Fruit fly (Drosophila melanogaster) whole organism, embryonic: ENCODE results near the gene CG34398.
A peak's percentile ranks its signal among the peaks of the same experiment; 100 is the strongest.

Source experiments
- Bteb2 ChIP-seq: fragments of 200-800 bp; sonication (Bioruptor generic); optimal IDR thresholded peaks from 2 replicates; lab custom pipeline; 2016; ENCODE audit warnings: missing biosample characterization, missing genetic modification characterization
- CG11247 ChIP-seq: fragments of 200-800 bp; sonication (Bioruptor generic); IDR thresholded peaks from 2 replicates; pipeline ENCODE4 v1.3.6; 2022; ENCODE audit warnings: missing biosample characterization, missing genetic modification characterization
- CG11456 ChIP-seq: fragments of 200-800 bp; sonication (Bioruptor generic); IDR thresholded peaks from 3 replicates; pipeline ENCODE4 v1.3.6; 2022; ENCODE audit warnings: missing biosample characterization, missing genetic modification characterization
- CG12299 ChIP-seq: fragments of 200-800 bp; sonication (Bioruptor generic); optimal IDR thresholded peaks from 2 replicates; lab custom pipeline; 2018; ENCODE audit warnings: missing biosample characterization, mild to moderate bottlenecking, missing genetic modification characterization
- CG12391 ChIP-seq: fragments of 200-800 bp; sonication (Bioruptor generic); optimal IDR thresholded peaks from 3 replicates; lab custom pipeline; 2018; ENCODE audit warnings: missing biosample characterization, mild to moderate bottlenecking, missing genetic modification characterization, moderate library complexity
- CG14860 ChIP-seq: fragments of 200-800 bp; sonication (Bioruptor generic); IDR thresholded peaks from 3 replicates; pipeline ENCODE4 v1.3.6; 2022; ENCODE audit warnings: missing biosample characterization, missing genetic modification characterization; ENCODE audit not compliant: partially characterized antibody
- CG15011 ChIP-seq: fragments of 200-800 bp; sonication (Bioruptor generic); optimal IDR thresholded peaks from 3 replicates; lab custom pipeline; 2018; ENCODE audit warnings: missing biosample characterization, mild to moderate bottlenecking, missing genetic modification characterization
- CG15269 ChIP-seq: fragments of 200-800 bp; sonication (Bioruptor generic); optimal IDR thresholded peaks from 2 replicates; lab custom pipeline; 2018; ENCODE audit warnings: missing biosample characterization, mild to moderate bottlenecking, missing genetic modification characterization, moderate library complexity
- CG17328 ChIP-seq: fragments of 200-800 bp; sonication (Bioruptor generic); IDR thresholded peaks from 2 replicates; pipeline ENCODE4 v1.3.6; 2022; ENCODE audit warnings: missing biosample characterization, missing genetic modification characterization
- CG18599 ChIP-seq: fragments of 200-800 bp; sonication (Bioruptor generic); optimal IDR thresholded peaks from 3 replicates; lab custom pipeline; 2017; ENCODE audit warnings: missing biosample characterization, missing genetic modification characterization, mild to moderate bottlenecking, moderate library complexity, missing genetic modification reagents
- CG2678 ChIP-seq: fragments of 200-800 bp; sonication (Bioruptor generic); optimal IDR thresholded peaks from 3 replicates; lab custom pipeline; 2019; ENCODE audit warnings: missing biosample characterization, mild to moderate bottlenecking, missing genetic modification characterization, moderate library complexity
- CG2875 ChIP-seq: fragments of 200-800 bp; sonication (Bioruptor generic); optimal IDR thresholded peaks from 2 replicates; lab custom pipeline; 2017; ENCODE audit warnings: missing biosample characterization, mild to moderate bottlenecking, missing genetic modification characterization, missing genetic modification reagents
- CG33557 ChIP-seq: fragments of 200-800 bp; sonication (Bioruptor generic); optimal IDR thresholded peaks from 2 replicates; lab custom pipeline; 2019; ENCODE audit warnings: missing biosample characterization, mild to moderate bottlenecking, missing genetic modification characterization, moderate library complexity
- CG4404 ChIP-seq: fragments of 200-800 bp; sonication (Bioruptor generic); IDR thresholded peaks from 2 replicates; pipeline ENCODE4 v1.3.6; 2022; ENCODE audit warnings: missing biosample characterization, missing genetic modification characterization
- CG6689 ChIP-seq: fragments of 200-800 bp; sonication (Bioruptor generic); IDR thresholded peaks from 2 replicates; pipeline ENCODE4 v1.3.6; 2022; ENCODE audit warnings: missing biosample characterization, missing genetic modification characterization
- CG6791 ChIP-seq: fragments of 200-800 bp; sonication (Bioruptor generic); IDR thresholded peaks from 3 replicates; pipeline ENCODE4 v1.3.6; 2022; ENCODE audit warnings: missing biosample characterization, missing genetic modification characterization; ENCODE audit not compliant: partially characterized antibody
- CG7839 ChIP-seq: fragments of 200-800 bp; sonication (Bioruptor generic); optimal IDR thresholded peaks from 3 replicates; lab custom pipeline; 2018; ENCODE audit warnings: missing biosample characterization, mild to moderate bottlenecking, missing genetic modification characterization, moderate library complexity
- CG8290 ChIP-seq, 3 experiments: fragments of 200-800 bp; sonication (Bioruptor generic); optimal IDR thresholded peaks; 2 replicates each; lab custom pipeline; 2016 to 2019; ENCODE audit warnings: missing biosample characterization in 3 of 3, missing genetic modification characterization in 3 of 3, mild to moderate bottlenecking in 2 of 3, moderate library complexity in 1 of 3
- CTCF ChIP-seq: fragments of 200-800 bp; sonication (Bioruptor generic); optimal IDR thresholded peaks from 2 replicates; lab custom pipeline; 2017; ENCODE audit warnings: missing biosample characterization, mild to moderate bottlenecking, missing genetic modification characterization, moderate library complexity
- D ChIP-seq, 2 experiments: fragments of 200-800 bp in 1 of 2; fragments of >200 bp in 1 of 2; sonication (Bioruptor generic) in 1 of 2; optimal IDR thresholded peaks; 2 replicates in 1 of 2; 3 replicates in 1 of 2; lab custom pipeline; 2017; ENCODE audit warnings: mild to moderate bottlenecking in 1 of 2, missing biosample characterization in 1 of 2, missing genetic modification characterization in 1 of 2, missing genetic modification reagents in 1 of 2
- Drgx ChIP-seq: fragments of 200-800 bp; sonication (Bioruptor generic); IDR thresholded peaks from 2 replicates; pipeline ENCODE4 v1.3.6; 2022; ENCODE audit warnings: missing biosample characterization, missing genetic modification characterization
- E2f1 ChIP-seq: fragments of 200-800 bp; sonication (Bioruptor generic); IDR thresholded peaks from 2 replicates; pipeline ENCODE4 v1.3.6; 2022; ENCODE audit warnings: missing biosample characterization, missing genetic modification characterization
- Hr39 ChIP-seq: fragments of >200 bp; optimal IDR thresholded peaks from 2 replicates; lab custom pipeline; 2017
- Sin3A ChIP-seq: fragments of >200 bp; optimal IDR thresholded peaks from 2 replicates; lab custom pipeline; 2018
- Sox100B ChIP-seq: fragments of 200-800 bp; sonication (Bioruptor generic); optimal IDR thresholded peaks from 3 replicates; lab custom pipeline; 2018; ENCODE audit warnings: missing biosample characterization, mild to moderate bottlenecking, missing genetic modification characterization
- ash1 ChIP-seq: fragments of 200-800 bp; sonication (Bioruptor generic); optimal IDR thresholded peaks from 2 replicates; lab custom pipeline; 2018; ENCODE audit warnings: missing biosample characterization, mild to moderate bottlenecking, missing genetic modification characterization
- az2 ChIP-seq: fragments of 200-800 bp; sonication (Bioruptor generic); optimal IDR thresholded peaks from 3 replicates; lab custom pipeline; 2016; ENCODE audit warnings: missing biosample characterization, missing genetic modification characterization
- bbx ChIP-seq: fragments of 200-800 bp; sonication (Bioruptor generic); IDR thresholded peaks from 2 replicates; pipeline ENCODE4 v1.3.6; 2022; ENCODE audit warnings: missing biosample characterization, missing genetic modification characterization; ENCODE audit not compliant: partially characterized antibody
- cas ChIP-seq: fragments of 200-800 bp; sonication (Bioruptor generic); IDR thresholded peaks from 2 replicates; pipeline ENCODE4 v1.3.6; 2022; ENCODE audit warnings: missing biosample characterization, missing genetic modification characterization
- cato ChIP-seq: fragments of 200-800 bp; sonication (Bioruptor generic); optimal IDR thresholded peaks from 2 replicates; lab custom pipeline; 2016; ENCODE audit warnings: missing biosample characterization, missing genetic modification characterization, borderline replicate concordance
- chinmo ChIP-seq: fragments of 200-800 bp; sonication (Bioruptor generic); IDR thresholded peaks from 4 replicates; pipeline ENCODE4 v1.3.6; 2022; ENCODE audit warnings: missing biosample characterization, missing genetic modification characterization; ENCODE audit not compliant: partially characterized antibody
- corto ChIP-seq: fragments of 200-800 bp; sonication (Bioruptor generic); optimal IDR thresholded peaks from 2 replicates; lab custom pipeline; 2016; ENCODE audit warnings: missing biosample characterization, mild to moderate bottlenecking, missing genetic modification characterization, moderate library complexity
- dati ChIP-seq: fragments of 200-800 bp; sonication (Bioruptor generic); IDR thresholded peaks from 2 replicates; pipeline ENCODE4 v1.3.6; 2022; ENCODE audit warnings: missing biosample characterization, missing genetic modification characterization
- dysf ChIP-seq: fragments of 200-800 bp; sonication (Bioruptor generic); IDR thresholded peaks from 3 replicates; pipeline ENCODE4 v1.3.6; 2022; ENCODE audit warnings: missing biosample characterization, missing genetic modification characterization
- gcm ChIP-seq: fragments of 200-800 bp; sonication (Bioruptor generic); optimal IDR thresholded peaks from 2 replicates; lab custom pipeline; 2019; ENCODE audit warnings: missing biosample characterization, mild to moderate bottlenecking, missing genetic modification characterization, moderate library complexity
- grn ChIP-seq: fragments of 200-800 bp; sonication (Bioruptor generic); optimal IDR thresholded peaks from 3 replicates; lab custom pipeline; 2017; ENCODE audit warnings: missing biosample characterization, missing genetic modification characterization
- gsb-n ChIP-seq: fragments of 200-800 bp; sonication (Bioruptor generic); optimal IDR thresholded peaks from 3 replicates; lab custom pipeline; 2018; ENCODE audit warnings: missing biosample characterization, mild to moderate bottlenecking, missing genetic modification characterization
- maf-S ChIP-seq: fragments of 200-800 bp; sonication (Bioruptor generic); optimal IDR thresholded peaks from 2 replicates; lab custom pipeline; 2016; ENCODE audit warnings: missing biosample characterization, missing genetic modification characterization
- nerfin-1 ChIP-seq: fragments of 200-800 bp; sonication (Bioruptor generic); optimal IDR thresholded peaks from 3 replicates; lab custom pipeline; 2019; ENCODE audit warnings: missing biosample characterization, mild to moderate bottlenecking, missing genetic modification characterization, moderate library complexity
- pho ChIP-seq: fragments of 200-800 bp; sonication (Bioruptor generic); optimal IDR thresholded peaks from 2 replicates; lab custom pipeline; 2016; ENCODE audit warnings: missing biosample characterization, missing genetic modification characterization
- phol ChIP-seq: fragments of 200-800 bp; sonication (Bioruptor generic); optimal IDR thresholded peaks from 3 replicates; lab custom pipeline; 2018; ENCODE audit warnings: missing biosample characterization, mild to moderate bottlenecking, missing genetic modification characterization, moderate library complexity
- pnt ChIP-seq: fragments of 200-800 bp; sonication (Bioruptor generic); optimal IDR thresholded peaks from 3 replicates; lab custom pipeline; 2016; ENCODE audit warnings: missing biosample characterization, missing genetic modification characterization
- repo ChIP-seq: fragments of 200-800 bp; sonication (Bioruptor generic); optimal IDR thresholded peaks from 2 replicates; lab custom pipeline; 2016; ENCODE audit warnings: missing biosample characterization, missing genetic modification characterization
- ssp ChIP-seq: fragments of 200-800 bp; sonication (Bioruptor generic); IDR thresholded peaks from 2 replicates; pipeline ENCODE4 v1.3.6; 2022; ENCODE audit warnings: missing biosample characterization, missing genetic modification characterization
- stc ChIP-seq: fragments of 200-800 bp; sonication (Bioruptor generic); IDR thresholded peaks from 2 replicates; pipeline ENCODE4 v1.3.6; 2022; ENCODE audit warnings: missing biosample characterization, missing genetic modification characterization
- tna ChIP-seq: fragments of 200-800 bp; sonication (Bioruptor generic); IDR thresholded peaks from 2 replicates; pipeline ENCODE4 v1.3.6; 2022; ENCODE audit warnings: missing biosample characterization, missing genetic modification characterization; ENCODE audit not compliant: partially characterized antibody
- tx ChIP-seq: fragments of 200-800 bp; sonication (Bioruptor generic); optimal IDR thresholded peaks from 2 replicates; lab custom pipeline; 2016; ENCODE audit warnings: missing biosample characterization, missing genetic modification characterization
- vnd ChIP-seq: fragments of 200-800 bp; sonication (Bioruptor generic); IDR thresholded peaks from 3 replicates; pipeline ENCODE4 v1.3.6; 2022; ENCODE audit warnings: missing biosample characterization, missing genetic modification characterization; ENCODE audit not compliant: partially characterized antibody
- yki ChIP-seq: fragments of >200 bp; optimal IDR thresholded peaks from 3 replicates; lab custom pipeline; 2018
- zfh1 ChIP-seq: fragments of 200-800 bp; sonication (Bioruptor generic); IDR thresholded peaks from 3 replicates; pipeline ENCODE4 v1.3.6; 2022; ENCODE audit warnings: missing biosample characterization, missing genetic modification characterization

Gene CG34398

dm6 chr2L:8949919-8950722 lies 51.5 kb downstream of the CG34398 start (continued):
- no peak for TF ChIP-seq dati (GFP tag; lab: Robert Waterston, UW)
- 0 out of 2 replicates have a peak, but pooled peaks have one; percentile 16 for TF ChIP-seq stc (GFP tag; lab: Robert Waterston, UW)
- TF ChIP-seq tna (GFP tag; lab: Robert Waterston, UW) = no peak
- TF ChIP-seq pho (GFP tag; lab: Kevin White, UChicago) = no peak
- no peak for TF ChIP-seq CG15011 (GFP tag; lab: Kevin White, UChicago)
- no peak for TF ChIP-seq CG4404 (GFP tag; lab: Robert Waterston, UW)
- no peak for TF ChIP-seq corto (GFP tag; lab: Kevin White, UChicago)
- TF ChIP-seq CG33557 (GFP tag; lab: Kevin White, UChicago) = no peak
- no peak for TF ChIP-seq CG2875
- no peak for TF ChIP-seq maf-S (GFP tag; lab: Kevin White, UChicago)
- TF ChIP-seq chinmo (GFP tag; lab: Robert Waterston, UW) = 0 out of 4 replicates have a peak, but pooled peaks have one; percentile 15
- TF ChIP-seq D (optimal IDR thresholded peaks at IDR 0.05; lab: Kevin White, UChicago) = no peak
- TF ChIP-seq D (GFP tag; optimal IDR thresholded peaks at IDR 0.05; lab: Kevin White, UChicago) = peak; percentile 30
- peak; percentile 16 for TF ChIP-seq CG2678 (tag; lab: Kevin White, UChicago)
- TF ChIP-seq Bteb2 = no peak
- peak; percentile 70 for TF ChIP-seq gsb-n (tag; lab: Kevin White, UChicago)
- no peak for TF ChIP-seq cas (GFP tag; lab: Robert Waterston, UW)
- no peak for TF ChIP-seq tx (GFP tag; lab: Kevin White, UChicago)
- TF ChIP-seq Sox100B (GFP tag; lab: Kevin White, UChicago) = no peak
- TF ChIP-seq CG18599 (GFP tag; lab: Kevin White, UChicago) = no peak
- no peak for TF ChIP-seq CG14860 (GFP tag; lab: Robert Waterston, UW)
- peak; percentile 13 for TF ChIP-seq phol (tag; lab: Kevin White, UChicago)
- no peak for TF ChIP-seq CG7839 (tag; lab: Kevin White, UChicago)
- peak; percentile 50 for TF ChIP-seq nerfin-1
- TF ChIP-seq CTCF (GFP tag; lab: Kevin White, UChicago) = no peak
- no peak for TF ChIP-seq CG6689
- TF ChIP-seq grn (GFP tag; lab: Kevin White, UChicago) = no peak
- no peak for TF ChIP-seq vnd (GFP tag; lab: Robert Waterston, UW)
- TF ChIP-seq az2 (GFP tag; lab: Kevin White, UChicago) = no peak
- TF ChIP-seq ssp (GFP tag; lab: Robert Waterston, UW) = no peak
- TF ChIP-seq cato = no peak
- peak; percentile 21; the same call in 1 of the 2 replicates for TF ChIP-seq Drgx (GFP tag; lab: Robert Waterston, UW)
- no peak for TF ChIP-seq pnt
- no peak for TF ChIP-seq CG12299
- TF ChIP-seq repo (GFP tag; lab: Kevin White, UChicago) = no peak
- TF ChIP-seq zfh1 = no peak
- no peak for TF ChIP-seq bbx (GFP tag; lab: Robert Waterston, UW)
- TF ChIP-seq yki (lab: Kevin White, UChicago) = peak; percentile 54
- TF ChIP-seq Hr39 (lab: Kevin White, UChicago) = no peak
- TF ChIP-seq E2f1 (GFP tag; lab: Robert Waterston, UW) = no peak
- no peak for TF ChIP-seq CG6791 (GFP tag; lab: Robert Waterston, UW)
- no peak for TF ChIP-seq CG15269
- no peak for TF ChIP-seq ash1 (GFP tag; lab: Kevin White, UChicago)
- peak; percentile 17 for TF ChIP-seq gcm (GFP tag; lab: Kevin White, UChicago)
- no peak for TF ChIP-seq CG8290 (GFP tag; optimal IDR thresholded peaks at IDR 0.05; lab: Kevin White, UChicago)
- no peak for TF ChIP-seq CG8290 (tag; optimal IDR thresholded peaks at IDR 0.05; lab: Kevin White, UChicago)
- no peak for TF ChIP-seq CG11247 (GFP tag; lab: Robert Waterston, UW)
- no peak for TF ChIP-seq CG11456 (GFP tag; lab: Robert Waterston, UW)
- TF ChIP-seq CG17328 (GFP tag; lab: Robert Waterston, UW) = no peak
- peak; percentile 12 for TF ChIP-seq CG12391 (tag; lab: Kevin White, UChicago)
- no peak for TF ChIP-seq Sin3A (lab: Kevin White, UChicago)
- no peak for TF ChIP-seq dysf (GFP tag; lab: Robert Waterston, UW)
